Fruit fly (Drosophila melanogaster) whole organism, embryonic: ENCODE measurements around the gene CG13384.

Experiments used
- B-H2 ChIP-seq: fragments of 200-800 bp; sonication (Bioruptor generic); optimal IDR thresholded peaks from 2 replicates; lab custom pipeline; 2018; ENCODE audit warnings: missing biosample characterization, mild to moderate bottlenecking, missing genetic modification characterization
- BtbVII ChIP-seq: fragments of 200-800 bp; sonication (Bioruptor generic); optimal IDR thresholded peaks from 3 replicates; lab custom pipeline; 2017; ENCODE audit warnings: missing biosample characterization, mild to moderate bottlenecking, missing genetic modification characterization
- CG10321 ChIP-seq: fragments of 200-800 bp; sonication (Bioruptor generic); IDR thresholded peaks from 2 replicates; pipeline ENCODE4 v1.3.6; 2022; ENCODE audit warnings: missing biosample characterization, missing genetic modification characterization
- CG15011 ChIP-seq: fragments of 200-800 bp; sonication (Bioruptor generic); optimal IDR thresholded peaks from 3 replicates; lab custom pipeline; 2018; ENCODE audit warnings: missing biosample characterization, mild to moderate bottlenecking, missing genetic modification characterization
- CG16813 ChIP-seq: fragments of 200-800 bp; sonication (Bioruptor generic); IDR thresholded peaks from 3 replicates; pipeline ENCODE4 v1.3.6; 2022; ENCODE audit warnings: missing biosample characterization, missing genetic modification characterization; ENCODE audit not compliant: partially characterized antibody
- CG2202 ChIP-seq: fragments of 200-800 bp; sonication (Bioruptor generic); optimal IDR thresholded peaks from 2 replicates; lab custom pipeline; 2018; ENCODE audit warnings: missing biosample characterization, mild to moderate bottlenecking, missing genetic modification characterization
- CG2678 ChIP-seq: fragments of 200-800 bp; sonication (Bioruptor generic); optimal IDR thresholded peaks from 3 replicates; lab custom pipeline; 2019; ENCODE audit warnings: missing biosample characterization, mild to moderate bottlenecking, missing genetic modification characterization, moderate library complexity
- CG31441 ChIP-seq: fragments of 200-800 bp; sonication (Bioruptor generic); IDR thresholded peaks from 2 replicates; pipeline ENCODE4 v1.3.6; 2022; ENCODE audit warnings: missing biosample characterization, missing genetic modification characterization
- CG3163 ChIP-seq: fragments of 200-800 bp; sonication (Bioruptor generic); optimal IDR thresholded peaks from 3 replicates; lab custom pipeline; 2016; ENCODE audit warnings: missing biosample characterization, missing genetic modification characterization
- CG32772 ChIP-seq: fragments of 200-800 bp; sonication (Bioruptor generic); IDR thresholded peaks from 2 replicates; pipeline ENCODE4 v1.3.6; 2022; ENCODE audit warnings: missing biosample characterization, missing genetic modification characterization
- CG3407 ChIP-seq: fragments of 200-800 bp; sonication (Bioruptor generic); optimal IDR thresholded peaks from 2 replicates; lab custom pipeline; 2018; ENCODE audit warnings: missing biosample characterization, mild to moderate bottlenecking, missing genetic modification characterization
- CG34376 ChIP-seq: fragments of 200-800 bp; sonication (Bioruptor generic); optimal IDR thresholded peaks from 2 replicates; lab custom pipeline; 2018; ENCODE audit warnings: missing biosample characterization, mild to moderate bottlenecking, missing genetic modification characterization
- CG4328 ChIP-seq: fragments of 200-800 bp; sonication (Bioruptor generic); optimal IDR thresholded peaks from 3 replicates; lab custom pipeline; 2017; ENCODE audit warnings: missing biosample characterization, missing genetic modification reagents, missing genetic modification characterization
- CG4404 ChIP-seq: fragments of 200-800 bp; sonication (Bioruptor generic); IDR thresholded peaks from 2 replicates; pipeline ENCODE4 v1.3.6; 2022; ENCODE audit warnings: missing biosample characterization, missing genetic modification characterization
- CG5180 ChIP-seq: fragments of 200-800 bp; sonication (Bioruptor generic); optimal IDR thresholded peaks from 3 replicates; lab custom pipeline; 2017; ENCODE audit warnings: missing biosample characterization, missing genetic modification characterization, mild to moderate bottlenecking, moderate library complexity, missing genetic modification reagents
- CG6272 ChIP-seq: fragments of 200-800 bp; sonication (Bioruptor generic); IDR thresholded peaks from 2 replicates; pipeline ENCODE4 v1.3.6; 2022; ENCODE audit warnings: missing biosample characterization, missing genetic modification characterization
- CG6765 ChIP-seq: fragments of 200-800 bp; sonication (Bioruptor generic); optimal IDR thresholded peaks from 3 replicates; lab custom pipeline; 2017; ENCODE audit warnings: missing biosample characterization, mild to moderate bottlenecking, missing genetic modification characterization
- CG8290 ChIP-seq, 3 experiments: fragments of 200-800 bp; sonication (Bioruptor generic); optimal IDR thresholded peaks; 2 replicates each; lab custom pipeline; 2016 to 2019; ENCODE audit warnings: missing biosample characterization in 3 of 3, missing genetic modification characterization in 3 of 3, mild to moderate bottlenecking in 2 of 3, moderate library complexity in 1 of 3
- Camta ChIP-seq: fragments of 200-800 bp; sonication (Bioruptor generic); optimal IDR thresholded peaks from 2 replicates; lab custom pipeline; 2016; ENCODE audit warnings: missing biosample characterization, missing genetic modification characterization
- D19B ChIP-seq: fragments of 200-800 bp; sonication (Bioruptor generic); optimal IDR thresholded peaks from 2 replicates; lab custom pipeline; 2017; ENCODE audit warnings: missing biosample characterization, mild to moderate bottlenecking, missing genetic modification characterization
- Deaf1 ChIP-seq: fragments of 200-800 bp; optimal IDR thresholded peaks from 3 replicates; lab custom pipeline; 2019; ENCODE audit warnings: missing biosample characterization, mild to moderate bottlenecking, missing genetic modification characterization, moderate library complexity
- Dek ChIP-seq: fragments of 200-800 bp; sonication (Bioruptor generic); optimal IDR thresholded peaks from 3 replicates; lab custom pipeline; 2019; ENCODE audit warnings: missing biosample characterization, mild to moderate bottlenecking, missing genetic modification characterization, moderate library complexity
- Fer2 ChIP-seq: fragments of 200-800 bp; sonication (Bioruptor generic); optimal IDR thresholded peaks from 2 replicates; lab custom pipeline; 2018; ENCODE audit warnings: missing biosample characterization, mild to moderate bottlenecking, missing genetic modification characterization, moderate library complexity
- Hey ChIP-seq: fragments of 200-800 bp; sonication (Bioruptor generic); optimal IDR thresholded peaks from 3 replicates; lab custom pipeline; 2018; ENCODE audit warnings: missing biosample characterization, mild to moderate bottlenecking, missing genetic modification characterization
- HmgZ ChIP-seq: fragments of 200-800 bp; sonication (Bioruptor generic); optimal IDR thresholded peaks from 2 replicates; lab custom pipeline; 2018; ENCODE audit warnings: missing biosample characterization, mild to moderate bottlenecking, missing genetic modification characterization
- Hmr ChIP-seq: fragments of 200-800 bp; sonication (Bioruptor generic); optimal IDR thresholded peaks from 3 replicates; lab custom pipeline; 2017; ENCODE audit warnings: mild to moderate bottlenecking, missing biosample characterization, missing genetic modification reagents, missing genetic modification characterization
- Hr78 ChIP-seq, 2 experiments: fragments of 200-800 bp in 1 of 2; fragments of >200 bp in 1 of 2; sonication (Bioruptor generic) in 1 of 2; optimal IDR thresholded peaks; 2 replicates each; lab custom pipeline; 2017 to 2019; ENCODE audit warnings: missing biosample characterization in 2 of 2, missing genetic modification characterization in 2 of 2, mild to moderate bottlenecking in 1 of 2, moderate library complexity in 1 of 2
- Med ChIP-seq: fragments of 200-800 bp; sonication (Bioruptor generic); peaks from one replicate; lab custom pipeline; 2016; ENCODE audit warnings: missing biosample characterization, missing genetic modification characterization, mild to moderate bottlenecking, inconsistent platforms, moderate library complexity
- Mes4 ChIP-seq: fragments of 200-800 bp; sonication (Bioruptor generic); optimal IDR thresholded peaks from 2 replicates; lab custom pipeline; 2016; ENCODE audit warnings: missing biosample characterization, missing genetic modification characterization
- Nf-YC ChIP-seq: fragments of 200-800 bp; optimal IDR thresholded peaks from 3 replicates; lab custom pipeline; 2019; ENCODE audit warnings: missing biosample characterization, mild to moderate bottlenecking, missing genetic modification characterization, moderate library complexity
- Ptx1 ChIP-seq: fragments of 200-800 bp; sonication (Bioruptor generic); IDR thresholded peaks from 2 replicates; pipeline ENCODE4 v1.3.6; 2022; ENCODE audit warnings: missing biosample characterization, missing genetic modification characterization
- Side ChIP-seq: fragments of 200-800 bp; sonication (Bioruptor generic); optimal IDR thresholded peaks from 2 replicates; lab custom pipeline; 2016; ENCODE audit warnings: missing biosample characterization, missing genetic modification characterization
- bcd ChIP-seq: fragments of 200-800 bp; sonication (Bioruptor generic); optimal IDR thresholded peaks from 2 replicates; lab custom pipeline; 2017; ENCODE audit warnings: missing biosample characterization, mild to moderate bottlenecking, missing genetic modification characterization
- bowl ChIP-seq: fragments of 200-800 bp; sonication (Bioruptor generic); IDR thresholded peaks from 2 replicates; pipeline ENCODE4 v1.3.6; 2022; ENCODE audit warnings: missing biosample characterization, missing genetic modification characterization
- chif ChIP-seq, 2 experiments: fragments of 200-800 bp; sonication (Bioruptor generic); optimal IDR thresholded peaks; 3 replicates each; lab custom pipeline; 2016; ENCODE audit warnings: missing biosample characterization in 2 of 2, missing genetic modification characterization in 2 of 2
- chinmo ChIP-seq: fragments of 200-800 bp; sonication (Bioruptor generic); IDR thresholded peaks from 4 replicates; pipeline ENCODE4 v1.3.6; 2022; ENCODE audit warnings: missing biosample characterization, missing genetic modification characterization; ENCODE audit not compliant: partially characterized antibody
- exex ChIP-seq: fragments of 200-800 bp; sonication (Bioruptor generic); optimal IDR thresholded peaks from 4 replicates; lab custom pipeline; 2018; ENCODE audit warnings: missing biosample characterization, mild to moderate bottlenecking, missing genetic modification characterization, moderate library complexity
- grn ChIP-seq: fragments of 200-800 bp; sonication (Bioruptor generic); optimal IDR thresholded peaks from 3 replicates; lab custom pipeline; 2017; ENCODE audit warnings: missing biosample characterization, missing genetic modification characterization
- hb ChIP-seq: fragments of 200-800 bp; sonication (Bioruptor generic); IDR thresholded peaks from 3 replicates; pipeline ENCODE4 v1.3.6; 2022; ENCODE audit warnings: missing biosample characterization, missing genetic modification characterization; ENCODE audit not compliant: partially characterized antibody
- lab ChIP-seq: fragments of 200-800 bp; sonication (Bioruptor generic); optimal IDR thresholded peaks from 3 replicates; lab custom pipeline; 2017; ENCODE audit warnings: missing biosample characterization, missing genetic modification characterization, mild to moderate bottlenecking, moderate library complexity, missing genetic modification reagents
- maf-S ChIP-seq: fragments of 200-800 bp; sonication (Bioruptor generic); optimal IDR thresholded peaks from 2 replicates; lab custom pipeline; 2016; ENCODE audit warnings: missing biosample characterization, missing genetic modification characterization
- otp ChIP-seq: fragments of 200-800 bp; sonication (Bioruptor generic); IDR thresholded peaks from 3 replicates; pipeline ENCODE4, ENCODE4 v1.3.6; 2022; ENCODE audit warnings: missing biosample characterization, missing genetic modification characterization
- sens ChIP-seq: fragments of 200-800 bp; sonication (Bioruptor generic); peaks from one replicate; lab custom pipeline; 2016; ENCODE audit warnings: missing biosample characterization, missing genetic modification characterization
- slou ChIP-seq: fragments of 200-800 bp; sonication (Bioruptor generic); optimal IDR thresholded peaks from 3 replicates; lab custom pipeline; 2016; ENCODE audit warnings: missing biosample characterization, missing genetic modification characterization
- stwl ChIP-seq: fragments of 200-800 bp; sonication (Bioruptor generic); optimal IDR thresholded peaks from 3 replicates; lab custom pipeline; 2018; ENCODE audit warnings: missing biosample characterization, mild to moderate bottlenecking, missing genetic modification characterization, moderate library complexity
- sug ChIP-seq: fragments of 200-800 bp; optimal IDR thresholded peaks from 2 replicates; lab custom pipeline; 2019; ENCODE audit warnings: missing biosample characterization, mild to moderate bottlenecking, missing genetic modification characterization, moderate library complexity
- trem ChIP-seq: fragments of 200-800 bp; optimal IDR thresholded peaks from 3 replicates; lab custom pipeline; 2019; ENCODE audit warnings: missing biosample characterization, mild to moderate bottlenecking, missing genetic modification characterization, moderate library complexity
- tup ChIP-seq: fragments of 200-800 bp; sonication (Bioruptor generic); optimal IDR thresholded peaks from 2 replicates; lab custom pipeline; 2016; ENCODE audit warnings: missing biosample characterization, mild to moderate bottlenecking, missing genetic modification characterization, moderate library complexity

CG13384 gene

dm6 chr2L:8342395-8342794 lies 41.9 kb upstream of the CG13384 start, which contains the start of gene CG14273:
Gene CG14273 (plus strand): TSS chr2L:8342695.
- no peak for TF ChIP-seq trem (tag; lab: Kevin White, UChicago)
- TF ChIP-seq sens (GFP tag; lab: Kevin White, UChicago) = peak; percentile 11
- TF ChIP-seq Fer2 (tag; lab: Kevin White, UChicago) = no peak
- TF ChIP-seq tup (GFP tag; lab: Kevin White, UChicago) = no peak

dm6 chr2L:8344536-8344935 lies 39.7 kb upstream of the CG13384 start:
- TF ChIP-seq Hr78 (GFP tag; optimal IDR thresholded peaks at IDR 0.05; lab: Kevin White, UChicago) (peak in 1 of 2 experiments; percentile 68), sug (tag; lab: Kevin White, UChicago) (peak; percentile 51), bowl (GFP tag; lab: Robert Waterston, UW) (no peak), B-H2 (peak; percentile 18), CG15011 (GFP tag; lab: Kevin White, UChicago) (no peak), CG32772 (GFP tag; lab: Robert Waterston, UW) (no peak), Hmr (GFP tag; lab: Kevin White, UChicago) (no peak), Side (no peak), Hey (tag; lab: Kevin White, UChicago) (peak; percentile 14), grn (GFP tag; lab: Kevin White, UChicago) (peak; percentile 83), CG5180 (GFP tag; lab: Kevin White, UChicago) (peak; percentile 74), HmgZ (tag; lab: Kevin White, UChicago) (peak; percentile 27), CG8290 (GFP tag; optimal IDR thresholded peaks at IDR 0.05; lab: Kevin White, UChicago) (no peak), CG8290 (tag; optimal IDR thresholded peaks at IDR 0.05; lab: Kevin White, UChicago) (no peak), exex (tag; lab: Kevin White, UChicago) (peak; percentile 96), D19B (GFP tag; lab: Kevin White, UChicago) (peak; percentile 48), chinmo (0 out of 4 replicates have a peak, but pooled peaks have one; percentile 37), lab (GFP tag; lab: Kevin White, UChicago) (peak; percentile 39), maf-S (GFP tag; lab: Kevin White, UChicago) (no peak), Deaf1 (peak; percentile 16), Mes4 (GFP tag; lab: Kevin White, UChicago) (no peak), BtbVII (GFP tag; lab: Kevin White, UChicago) (peak; percentile 2), CG16813 (GFP tag; lab: Robert Waterston, UW) (no peak), CG34376 (GFP tag; lab: Kevin White, UChicago) (peak; percentile 78), CG6272 (no peak)

- TF ChIP-seq CG4328 (no peak), hb (GFP tag; lab: Robert Waterston, UW) (no peak), bcd (GFP tag; lab: Kevin White, UChicago) (no peak), chif (GFP tag; optimal IDR thresholded peaks at IDR 0.05; lab: Kevin White, UChicago) (no peak), stwl (tag; lab: Kevin White, UChicago) (no peak), CG6765 (GFP tag; lab: Kevin White, UChicago) (no peak), CG3163 (GFP tag; lab: Kevin White, UChicago) (peak; percentile 94), CG3407 (GFP tag; lab: Kevin White, UChicago) (no peak), CG10321 (peak; percentile 46; the same call in 1 of the 2 replicates), Dek (tag; lab: Kevin White, UChicago) (no peak), otp (GFP tag; lab: Robert Waterston, UW) (no peak), CG2202 (tag; lab: Kevin White, UChicago) (no peak), Nf-YC (tag; lab: Kevin White, UChicago) (no peak), slou (GFP tag; lab: Kevin White, UChicago) (no peak), Med (peak; percentile 58), Camta (GFP tag; lab: Kevin White, UChicago) (no peak), CG4404 (GFP tag; lab: Robert Waterston, UW) (no peak), CG2678 (no peak), CG31441 (GFP tag; lab: Robert Waterston, UW) (no peak), Ptx1 (GFP tag; lab: Robert Waterston, UW) (no peak)
These were observed 38.0 kb upstream of the CG13384 start, which contains the start of gene CG7778 for dm6 chr2L:8346260-8346659. Gene CG7778 (plus strand): TSS chr2L:8346620.
